Fruit fly (Drosophila melanogaster): ENCODE measurements around the gene Gba1a.

Gba1a gene

DNA sequence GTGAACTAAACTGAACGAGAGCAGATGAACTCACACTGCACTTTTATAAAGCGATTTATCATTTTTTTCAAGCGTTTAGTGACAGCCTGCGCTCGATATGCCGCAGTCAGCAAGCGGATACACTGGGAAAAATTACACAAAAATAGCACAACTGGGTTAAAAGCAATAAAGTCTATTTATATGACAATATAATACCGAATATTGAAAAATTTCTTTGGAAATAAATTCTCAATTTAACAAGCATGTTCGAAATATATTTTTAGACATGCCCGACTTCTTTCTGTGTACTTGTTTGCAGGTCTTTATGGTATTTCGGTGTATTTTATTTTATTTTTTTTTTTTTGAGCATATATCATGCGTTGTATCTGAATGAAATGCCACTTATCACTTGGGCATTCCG lies 13.5 kb downstream of the Gba1a start (continued):
- TF ChIP-seq D19B (GFP tag; optimal IDR thresholded peaks at IDR 0.05), result no peak
- no peak for TF ChIP-seq CG10565 (GFP tag; optimal IDR thresholded peaks at IDR 0.05)
- no peak for TF ChIP-seq Doc3 (GFP tag; IDR thresholded peaks at IDR 0.05; ENCODE audit: partially characterized antibody)
- TF ChIP-seq onecut (GFP tag; IDR thresholded peaks at IDR 0.05), result 0 out of 2 replicates have a peak, but pooled peaks have one; percentile 38
- TF ChIP-seq amos (GFP tag; IDR thresholded peaks at IDR 0.05; ENCODE audit: partially characterized antibody), result no peak
- no peak for TF ChIP-seq mirr (GFP tag; optimal IDR thresholded peaks at IDR 0.05)
- no peak for TF ChIP-seq YL-1 (GFP tag; optimal IDR thresholded peaks at IDR 0.05)
- TF ChIP-seq H2.0 (GFP tag; IDR thresholded peaks at IDR 0.05), result peak; percentile 57
- no peak for TF ChIP-seq Dbx (GFP tag; IDR thresholded peaks at IDR 0.05)
- peak; percentile 68 for TF ChIP-seq CG32772 (GFP tag; IDR thresholded peaks at IDR 0.05)
- peak; percentile 40 for TF ChIP-seq CG12942 (GFP tag; optimal IDR thresholded peaks at IDR 0.05)
- no peak for TF ChIP-seq Dp (GFP tag; optimal IDR thresholded peaks at IDR 0.05)
- TF ChIP-seq CG3838 (GFP tag; optimal IDR thresholded peaks at IDR 0.05), result peak; percentile 26
- peak; percentile 28 for TF ChIP-seq eyg (GFP tag; optimal IDR thresholded peaks at IDR 0.05)
- TF ChIP-seq CG7556 (GFP tag; optimal IDR thresholded peaks at IDR 0.05), result peak; percentile 45
- TF ChIP-seq ara (GFP tag; IDR thresholded peaks at IDR 0.05), result peak; percentile 75
- TF ChIP-seq trem (tag; optimal IDR thresholded peaks at IDR 0.05), result peak; percentile 25
- no peak for TF ChIP-seq Opbp (GFP tag; IDR thresholded peaks at IDR 0.05; ENCODE audit: partially characterized antibody)
- no peak for TF ChIP-seq danr (GFP tag; IDR thresholded peaks at IDR 0.05)
- no peak for TF ChIP-seq nom (GFP tag; optimal IDR thresholded peaks at IDR 0.05)
- peak in 1 of 2 experiments; percentile 82 for TF ChIP-seq bsh (GFP tag; optimal IDR thresholded peaks at IDR 0.05)
- TF ChIP-seq Vsx1 (GFP tag; optimal IDR thresholded peaks at IDR 0.05), result peak; percentile 39
- peak; percentile 50 for TF ChIP-seq CG12155 (GFP tag; optimal IDR thresholded peaks at IDR 0.05)
- peak; percentile 58 for TF ChIP-seq CG17385 (GFP tag; optimal IDR thresholded peaks at IDR 0.05)
- peak; percentile 79 for TF ChIP-seq zen (tag; optimal IDR thresholded peaks at IDR 0.05)
- no peak for TF ChIP-seq CG14860 (GFP tag; IDR thresholded peaks at IDR 0.05; ENCODE audit: partially characterized antibody)
- peak; percentile 47 for TF ChIP-seq bcd (GFP tag; optimal IDR thresholded peaks at IDR 0.05)
- TF ChIP-seq chinmo (GFP tag; IDR thresholded peaks at IDR 0.05; ENCODE audit: partially characterized antibody), result no peak
- 0 out of 3 replicates have a peak, but pooled peaks have one; percentile 19 for TF ChIP-seq Aef1 (GFP tag; IDR thresholded peaks at IDR 0.05)
- TF ChIP-seq dan (GFP tag; IDR thresholded peaks at IDR 0.05), result no peak
- TF ChIP-seq jumu (GFP tag; optimal IDR thresholded peaks at IDR 0.05), result no peak
- TF ChIP-seq CG12769 (tag; optimal IDR thresholded peaks at IDR 0.05), result peak; percentile 39
- 0 out of 2 replicates have a peak, but pooled peaks have one; percentile 21 for TF ChIP-seq CG6689 (GFP tag; IDR thresholded peaks at IDR 0.05)
- peak; percentile 41 for TF ChIP-seq Atf3 (GFP tag; optimal IDR thresholded peaks at IDR 0.05)
- TF ChIP-seq ro (GFP tag; IDR thresholded peaks at IDR 0.05), result 0 out of 2 replicates have a peak, but pooled peaks have one; percentile 9
- TF ChIP-seq CG4424 (GFP tag; optimal IDR thresholded peaks at IDR 0.05), result peak; percentile 39
- peak; percentile 44 for TF ChIP-seq slp2 (GFP tag; optimal IDR thresholded peaks at IDR 0.05)
- no peak for TF ChIP-seq CG6654 (GFP tag; optimal IDR thresholded peaks at IDR 0.05)
- no peak for TF ChIP-seq CG10147 (GFP tag; optimal IDR thresholded peaks at IDR 0.05)
- TF ChIP-seq CG9609 (GFP tag; optimal IDR thresholded peaks at IDR 0.05), result peak; percentile 31
- no peak for TF ChIP-seq h (optimal IDR thresholded peaks at IDR 0.05)
- TF ChIP-seq ewg (GFP tag; optimal IDR thresholded peaks at IDR 0.05), result peak; percentile 36
- peak; percentile 51 for TF ChIP-seq ap (GFP tag; IDR thresholded peaks at IDR 0.05)
- no peak for TF ChIP-seq CG12071 (GFP tag; optimal IDR thresholded peaks at IDR 0.05)
- TF ChIP-seq gt (GFP tag; IDR thresholded peaks at IDR 0.05), result 0 out of 2 replicates have a peak, but pooled peaks have one; percentile 21
- no peak for TF ChIP-seq CG11456 (GFP tag; IDR thresholded peaks at IDR 0.05)
- no peak for TF ChIP-seq CG17612 (GFP tag; IDR thresholded peaks at IDR 0.05)
- TF ChIP-seq tio (GFP tag; optimal IDR thresholded peaks at IDR 0.05), result peak; percentile 52
- TF ChIP-seq chm (GFP tag; IDR thresholded peaks at IDR 0.05), result peak; percentile 58; the same call in 1 of the 2 replicates
- TF ChIP-seq vvl (GFP tag; IDR thresholded peaks at IDR 0.05), result peak; percentile 74
- TF ChIP-seq tin (GFP tag; optimal IDR thresholded peaks at IDR 0.05), result peak; percentile 71
